Fruit fly (Drosophila melanogaster) whole organism, pupa: ENCODE measurements around the gene dec.

Experiments used
- CG12605 ChIP-seq: fragments of 200-800 bp; sonication (Bioruptor generic); IDR thresholded peaks from 2 replicates; pipeline ENCODE4 v1.3.6; 2022; ENCODE audit warnings: missing biosample characterization, missing genetic modification characterization
- CG13204 ChIP-seq: fragments of 200-800 bp; sonication (Bioruptor generic); optimal IDR thresholded peaks from 2 replicates; lab custom pipeline; 2018; ENCODE audit warnings: missing biosample characterization, mild to moderate bottlenecking, missing genetic modification characterization, moderate library complexity
- CG14655 ChIP-seq: fragments of 200-800 bp; sonication (Bioruptor generic); optimal IDR thresholded peaks from 3 replicates; lab custom pipeline; 2017; ENCODE audit warnings: mild to moderate bottlenecking, missing biosample characterization, missing genetic modification reagents, missing genetic modification characterization
- CG15710 ChIP-seq: fragments of 200-800 bp; sonication (Bioruptor generic); optimal IDR thresholded peaks from 2 replicates; lab custom pipeline; 2018; ENCODE audit warnings: missing biosample characterization, mild to moderate bottlenecking, missing genetic modification characterization, moderate library complexity
- CG17806 ChIP-seq: fragments of 200-800 bp; sonication (Bioruptor generic); optimal IDR thresholded peaks from 2 replicates; lab custom pipeline; 2018; ENCODE audit warnings: missing biosample characterization, mild to moderate bottlenecking, missing genetic modification characterization, moderate library complexity
- CG32121 ChIP-seq: fragments of 200-800 bp; sonication (Bioruptor generic); IDR thresholded peaks from 2 replicates; pipeline ENCODE4 v1.3.6; 2022; ENCODE audit warnings: missing biosample characterization, missing genetic modification characterization
- CG34367 ChIP-seq: fragments of 200-800 bp; sonication (Bioruptor generic); optimal IDR thresholded peaks from 2 replicates; lab custom pipeline; 2018; ENCODE audit warnings: missing biosample characterization, mild to moderate bottlenecking, missing genetic modification characterization
- CG4496 ChIP-seq: fragments of 200-800 bp; sonication (Bioruptor generic); IDR thresholded peaks from 3 replicates; pipeline ENCODE4 v1.3.6; 2022; ENCODE audit warnings: missing biosample characterization, missing genetic modification characterization
- CG8159 ChIP-seq: fragments of 200-800 bp; sonication (Bioruptor generic); optimal IDR thresholded peaks from 3 replicates; lab custom pipeline; 2018; ENCODE audit warnings: missing biosample characterization, mild to moderate bottlenecking, missing genetic modification characterization, moderate library complexity
- D1 ChIP-seq: fragments of 200-800 bp; sonication (Bioruptor generic); optimal IDR thresholded peaks from 2 replicates; lab custom pipeline; 2018; ENCODE audit warnings: missing biosample characterization, mild to moderate bottlenecking, missing genetic modification characterization, moderate library complexity
- Ets98B ChIP-seq: fragments of 200-800 bp; sonication (Bioruptor generic); IDR thresholded peaks from 2 replicates; pipeline ENCODE4 v1.3.6; 2022; ENCODE audit warnings: missing biosample characterization, missing genetic modification characterization
- Pif1A ChIP-seq: fragments of 200-800 bp; sonication (Bioruptor generic); optimal IDR thresholded peaks from 3 replicates; lab custom pipeline; 2016; ENCODE audit warnings: missing biosample characterization, missing genetic modification characterization
- gl ChIP-seq: fragments of 200-800 bp; sonication (Bioruptor generic); optimal IDR thresholded peaks from 2 replicates; lab custom pipeline; 2018; ENCODE audit warnings: missing biosample characterization, mild to moderate bottlenecking, missing genetic modification characterization
- rn ChIP-seq: fragments of 200-800 bp; sonication (Bioruptor generic); IDR thresholded peaks from 2 replicates; pipeline ENCODE4 v1.3.6; 2022; ENCODE audit warnings: missing biosample characterization, missing genetic modification characterization

DNA sequence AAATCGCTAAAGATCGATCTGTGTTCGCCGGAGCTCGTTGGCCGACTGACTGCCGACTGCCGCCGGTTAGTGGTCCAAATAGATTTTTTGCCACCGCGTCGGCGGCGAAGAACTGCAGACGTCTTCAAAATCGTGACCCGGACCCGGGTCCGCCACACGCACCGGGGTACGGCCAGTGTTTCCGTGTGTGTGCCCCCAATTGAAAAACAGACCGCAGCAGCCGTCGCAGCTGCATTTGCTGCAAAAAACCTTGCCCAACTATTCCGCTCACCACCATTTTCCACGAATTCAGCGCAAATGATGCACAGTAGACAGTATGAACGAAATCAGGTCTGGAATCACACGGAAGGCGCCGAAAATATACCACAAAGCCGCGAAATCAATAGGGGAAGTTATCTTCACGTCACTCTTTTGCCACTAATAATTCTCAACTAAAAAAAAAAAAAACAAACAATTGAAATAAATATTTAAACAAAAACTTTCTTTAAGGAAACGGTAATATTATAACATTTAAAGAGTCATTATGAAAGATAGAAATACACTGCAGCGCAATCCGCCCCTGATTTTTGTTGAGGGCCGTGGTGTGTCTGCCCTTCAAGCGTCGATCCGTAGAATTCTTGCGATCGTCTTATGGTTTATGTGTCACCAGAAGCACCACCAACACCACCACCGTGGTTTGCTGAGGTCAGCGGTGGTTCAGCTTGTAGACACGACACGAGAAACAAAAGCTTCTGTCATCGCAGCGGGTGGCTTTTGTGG lies at the start of gene dec:
- TF ChIP-seq CG34367 (no peak), CG13204 (GFP tag; lab: Kevin White, UChicago) (no peak), rn (GFP tag; lab: Robert Waterston, UW) (no peak), CG14655 (GFP tag; lab: Kevin White, UChicago) (no peak), Ets98B (GFP tag; lab: Robert Waterston, UW) (no peak), CG12605 (GFP tag; lab: Robert Waterston, UW) (no peak), Pif1A (GFP tag; lab: Kevin White, UChicago) (no peak), CG8159 (tag; lab: Kevin White, UChicago) (no peak), gl (tag; lab: Kevin White, UChicago) (no peak), CG4496 (GFP tag; lab: Robert Waterston, UW) (no peak), D1 (no peak), CG15710 (tag; lab: Kevin White, UChicago) (no peak), CG17806 (tag; lab: Kevin White, UChicago) (no peak), CG32121 (GFP tag; lab: Robert Waterston, UW) (no peak)
